Fruit fly (Drosophila melanogaster) whole organism, embryonic: Measurements from ENCODE around the gene CG33286.
A peak's percentile ranks its signal among the peaks of the same experiment; 100 is the strongest.

ENCODE experiments used
- Antp ChIP-seq: fragments of 200-800 bp; sonication (Bioruptor generic); optimal IDR thresholded peaks from 3 replicates; lab custom pipeline; 2016; ENCODE audit warnings: missing biosample characterization, missing genetic modification characterization
- Asciz ChIP-seq: fragments of 200-800 bp; sonication (Bioruptor generic); optimal IDR thresholded peaks from 2 replicates; lab custom pipeline; 2017; ENCODE audit warnings: missing biosample characterization, mild to moderate bottlenecking, missing genetic modification characterization, missing genetic modification reagents
- CG10565 ChIP-seq: fragments of 200-800 bp; sonication (Bioruptor generic); optimal IDR thresholded peaks from 3 replicates; lab custom pipeline; 2016; ENCODE audit warnings: missing biosample characterization, mild to moderate bottlenecking, missing genetic modification characterization
- CG13894 ChIP-seq: fragments of 200-800 bp; sonication (Bioruptor generic); optimal IDR thresholded peaks from 3 replicates; lab custom pipeline; 2018; ENCODE audit warnings: missing biosample characterization, mild to moderate bottlenecking, missing genetic modification characterization, moderate library complexity
- CG14014 ChIP-seq: fragments of 200-800 bp; sonication (Bioruptor generic); IDR thresholded peaks from 2 replicates; pipeline ENCODE4 v1.3.6; 2022; ENCODE audit warnings: missing biosample characterization, missing genetic modification characterization
- CG14441 ChIP-seq: fragments of 200-800 bp; sonication (Bioruptor generic); IDR thresholded peaks from 2 replicates; pipeline ENCODE4 v1.3.6; 2022; ENCODE audit warnings: missing biosample characterization, missing genetic modification characterization
- CG15479 ChIP-seq: fragments of 200-800 bp; sonication (Bioruptor generic); optimal IDR thresholded peaks from 3 replicates; lab custom pipeline; 2019; ENCODE audit warnings: missing biosample characterization, mild to moderate bottlenecking, missing genetic modification characterization, moderate library complexity
- CG15696 ChIP-seq: fragments of 200-800 bp; sonication (Bioruptor generic); optimal IDR thresholded peaks from 2 replicates; lab custom pipeline; 2019; ENCODE audit warnings: missing biosample characterization, mild to moderate bottlenecking, missing genetic modification characterization, moderate library complexity
- CG16815 ChIP-seq: fragments of 200-800 bp; sonication (Bioruptor generic); optimal IDR thresholded peaks from 3 replicates; lab custom pipeline; 2017; ENCODE audit warnings: missing biosample characterization, mild to moderate bottlenecking, missing genetic modification characterization
- CG18619 ChIP-seq: fragments of 200-800 bp; sonication (Bioruptor generic); optimal IDR thresholded peaks from 3 replicates; lab custom pipeline; 2017; ENCODE audit warnings: missing biosample characterization, mild to moderate bottlenecking, missing genetic modification characterization
- CG30431 ChIP-seq: fragments of 200-800 bp; sonication (Bioruptor generic); optimal IDR thresholded peaks from 2 replicates; lab custom pipeline; 2017; ENCODE audit warnings: missing biosample characterization, missing genetic modification characterization
- CG31388 ChIP-seq: fragments of 200-800 bp; sonication (Bioruptor generic); optimal IDR thresholded peaks from 2 replicates; lab custom pipeline; 2016; ENCODE audit warnings: missing biosample characterization, missing genetic modification characterization
- CG3407 ChIP-seq: fragments of 200-800 bp; sonication (Bioruptor generic); optimal IDR thresholded peaks from 2 replicates; lab custom pipeline; 2018; ENCODE audit warnings: missing biosample characterization, mild to moderate bottlenecking, missing genetic modification characterization
- CG3726 ChIP-seq: fragments of 200-800 bp; sonication (Bioruptor generic); IDR thresholded peaks from 3 replicates; pipeline ENCODE4, ENCODE4 v1.3.6; 2022; ENCODE audit warnings: missing biosample characterization, missing genetic modification characterization
- CG42726 ChIP-seq: fragments of 200-800 bp; sonication (Bioruptor generic); IDR thresholded peaks from 2 replicates; pipeline ENCODE4 v1.3.6; 2022; ENCODE audit warnings: missing biosample characterization, missing genetic modification characterization; ENCODE audit not compliant: partially characterized antibody
- CG4424 ChIP-seq: fragments of 200-800 bp; sonication (Bioruptor generic); optimal IDR thresholded peaks from 3 replicates; lab custom pipeline; 2016; ENCODE audit warnings: missing biosample characterization, missing genetic modification characterization
- CG6272 ChIP-seq: fragments of 200-800 bp; sonication (Bioruptor generic); IDR thresholded peaks from 2 replicates; pipeline ENCODE4 v1.3.6; 2022; ENCODE audit warnings: missing biosample characterization, missing genetic modification characterization
- CG7839 ChIP-seq: fragments of 200-800 bp; sonication (Bioruptor generic); optimal IDR thresholded peaks from 3 replicates; lab custom pipeline; 2018; ENCODE audit warnings: missing biosample characterization, mild to moderate bottlenecking, missing genetic modification characterization, moderate library complexity
- CG8089 ChIP-seq: fragments of 200-800 bp; sonication (Bioruptor generic); optimal IDR thresholded peaks from 3 replicates; lab custom pipeline; 2016; ENCODE audit warnings: missing biosample characterization, missing genetic modification characterization
- Doc3 ChIP-seq: fragments of 200-800 bp; sonication (Bioruptor generic); IDR thresholded peaks from 3 replicates; pipeline ENCODE4 v1.3.6; 2022; ENCODE audit warnings: missing biosample characterization, missing genetic modification characterization; ENCODE audit not compliant: partially characterized antibody
- Gsc ChIP-seq: fragments of 200-800 bp; sonication (Bioruptor generic); IDR thresholded peaks from 2 replicates; pipeline ENCODE4 v1.3.6; 2022; ENCODE audit warnings: missing biosample characterization, missing genetic modification characterization
- H15 ChIP-seq: fragments of 200-800 bp; sonication (Bioruptor generic); IDR thresholded peaks from 3 replicates; pipeline ENCODE4 v1.3.6; 2022; ENCODE audit warnings: missing biosample characterization, missing genetic modification characterization
- HHEX ChIP-seq: fragments of 200-800 bp; sonication (Bioruptor generic); optimal IDR thresholded peaks from 3 replicates; lab custom pipeline; 2017; ENCODE audit warnings: missing biosample characterization, mild to moderate bottlenecking, missing genetic modification characterization, missing genetic modification reagents
- HLH3B ChIP-seq: fragments of 200-800 bp; sonication (Bioruptor generic); IDR thresholded peaks from 2 replicates; pipeline ENCODE4 v1.3.6; 2022; ENCODE audit warnings: missing biosample characterization, missing genetic modification characterization
- Lim3 ChIP-seq: fragments of 200-800 bp; sonication (Bioruptor generic); IDR thresholded peaks from 2 replicates; pipeline ENCODE4 v1.3.6; 2022; ENCODE audit warnings: missing biosample characterization, missing genetic modification characterization
- Med ChIP-seq: fragments of 200-800 bp; sonication (Bioruptor generic); peaks from one replicate; lab custom pipeline; 2016; ENCODE audit warnings: missing biosample characterization, missing genetic modification characterization, mild to moderate bottlenecking, inconsistent platforms, moderate library complexity
- Meics ChIP-seq: fragments of 200-800 bp; sonication (Bioruptor generic); optimal IDR thresholded peaks from 2 replicates; lab custom pipeline; 2017; ENCODE audit warnings: missing biosample characterization, mild to moderate bottlenecking, missing genetic modification characterization
- Scr ChIP-seq: fragments of 200-800 bp; sonication (Bioruptor generic); IDR thresholded peaks from 2 replicates; pipeline ENCODE4 v1.3.6; 2022; ENCODE audit warnings: missing biosample characterization, missing genetic modification characterization; ENCODE audit not compliant: partially characterized antibody
- Six4 ChIP-seq: fragments of 200-800 bp; sonication (Bioruptor generic); optimal IDR thresholded peaks from 2 replicates; lab custom pipeline; 2016; ENCODE audit warnings: missing biosample characterization, missing genetic modification characterization
- Sox100B ChIP-seq: fragments of 200-800 bp; sonication (Bioruptor generic); optimal IDR thresholded peaks from 3 replicates; lab custom pipeline; 2018; ENCODE audit warnings: missing biosample characterization, mild to moderate bottlenecking, missing genetic modification characterization
- Trl ChIP-seq, 3 experiments: fragments of >200 bp in 2 of 3; fragments of 200-800 bp in 1 of 3; sonication (Bioruptor generic) in 1 of 3; optimal IDR thresholded peaks; 2 replicates in 1 of 3; 3 replicates in 2 of 3; lab custom pipeline; 2016 to 2017; ENCODE audit warnings: missing biosample characterization in 1 of 3, missing genetic modification characterization in 1 of 3
- Xrp1 ChIP-seq: fragments of 200-800 bp; sonication (Bioruptor generic); IDR thresholded peaks from 2 replicates; pipeline ENCODE4 v1.3.6; 2022; ENCODE audit warnings: missing biosample characterization, missing genetic modification characterization
- al ChIP-seq: fragments of 200-800 bp; sonication (Bioruptor generic); IDR thresholded peaks from 2 replicates; pipeline ENCODE4 v1.3.6; 2022; ENCODE audit warnings: missing biosample characterization, missing genetic modification characterization
- ara ChIP-seq: fragments of 200-800 bp; sonication (Bioruptor generic); IDR thresholded peaks from 2 replicates; pipeline ENCODE4 v1.3.6; 2022; ENCODE audit warnings: missing biosample characterization, missing genetic modification characterization
- btn ChIP-seq: fragments of 200-800 bp; sonication (Bioruptor generic); optimal IDR thresholded peaks from 2 replicates; lab custom pipeline; 2016; ENCODE audit warnings: missing biosample characterization, missing genetic modification characterization
- chif ChIP-seq, 2 experiments: fragments of 200-800 bp; sonication (Bioruptor generic); optimal IDR thresholded peaks; 3 replicates each; lab custom pipeline; 2016; ENCODE audit warnings: missing biosample characterization in 2 of 2, missing genetic modification characterization in 2 of 2
- croc ChIP-seq: fragments of 200-800 bp; sonication (Bioruptor generic); conservative IDR thresholded peaks from 3 replicates; pipeline ENCODE4 v1.3.6; 2022; ENCODE audit warnings: missing biosample characterization, missing genetic modification characterization
- dpn ChIP-seq, 2 experiments: fragments of 200-800 bp; sonication (Bioruptor generic); optimal IDR thresholded peaks; 3 replicates each; lab custom pipeline; 2016; ENCODE audit warnings: missing biosample characterization in 2 of 2, missing genetic modification characterization in 2 of 2
- fd96Cb ChIP-seq: fragments of 200-800 bp; sonication (Bioruptor generic); optimal IDR thresholded peaks from 2 replicates; lab custom pipeline; 2018; ENCODE audit warnings: missing biosample characterization, mild to moderate bottlenecking, missing genetic modification characterization, moderate library complexity
- gfzf ChIP-seq: fragments of 200-800 bp; sonication (Bioruptor generic); optimal IDR thresholded peaks from 2 replicates; lab custom pipeline; 2016; ENCODE audit warnings: missing biosample characterization, mild to moderate bottlenecking, missing genetic modification characterization, moderate library complexity
- gsb-n ChIP-seq: fragments of 200-800 bp; sonication (Bioruptor generic); optimal IDR thresholded peaks from 3 replicates; lab custom pipeline; 2018; ENCODE audit warnings: missing biosample characterization, mild to moderate bottlenecking, missing genetic modification characterization
- kay ChIP-seq: fragments of 200-800 bp; sonication (Bioruptor generic); optimal IDR thresholded peaks from 2 replicates; lab custom pipeline; 2016; ENCODE audit warnings: missing biosample characterization, missing genetic modification characterization
- lab ChIP-seq: fragments of 200-800 bp; sonication (Bioruptor generic); optimal IDR thresholded peaks from 3 replicates; lab custom pipeline; 2017; ENCODE audit warnings: missing biosample characterization, missing genetic modification characterization, mild to moderate bottlenecking, moderate library complexity, missing genetic modification reagents
- lilli ChIP-seq: fragments of 200-800 bp; sonication (Bioruptor generic); optimal IDR thresholded peaks from 3 replicates; lab custom pipeline; 2016; ENCODE audit warnings: missing biosample characterization, missing genetic modification characterization
- otp ChIP-seq: fragments of 200-800 bp; sonication (Bioruptor generic); IDR thresholded peaks from 3 replicates; pipeline ENCODE4, ENCODE4 v1.3.6; 2022; ENCODE audit warnings: missing biosample characterization, missing genetic modification characterization
- pfk ChIP-seq: fragments of 200-800 bp; sonication (Bioruptor generic); optimal IDR thresholded peaks from 2 replicates; lab custom pipeline; 2018; ENCODE audit warnings: missing biosample characterization, mild to moderate bottlenecking, missing genetic modification characterization, moderate library complexity
- ranshi ChIP-seq: fragments of 200-800 bp; sonication (Bioruptor generic); IDR thresholded peaks from 2 replicates; pipeline ENCODE4 v1.3.6; 2022; ENCODE audit warnings: missing biosample characterization, missing genetic modification characterization
- sna ChIP-seq: fragments of 200-800 bp; sonication (Bioruptor generic); IDR thresholded peaks from 2 replicates; pipeline ENCODE4 v1.3.6; 2022; ENCODE audit warnings: missing biosample characterization, missing genetic modification characterization; ENCODE audit not compliant: partially characterized antibody
- stwl ChIP-seq: fragments of 200-800 bp; sonication (Bioruptor generic); optimal IDR thresholded peaks from 3 replicates; lab custom pipeline; 2018; ENCODE audit warnings: missing biosample characterization, mild to moderate bottlenecking, missing genetic modification characterization, moderate library complexity
- tap ChIP-seq: fragments of 200-800 bp; optimal IDR thresholded peaks from 3 replicates; lab custom pipeline; 2019; ENCODE audit warnings: missing biosample characterization, mild to moderate bottlenecking, missing genetic modification characterization, moderate library complexity
- tgo ChIP-seq: fragments of 200-800 bp; sonication (Bioruptor generic); IDR thresholded peaks from 3 replicates; pipeline ENCODE4 v1.3.6; 2022; ENCODE audit warnings: missing biosample characterization, missing genetic modification characterization

CG33286 gene

DNA sequence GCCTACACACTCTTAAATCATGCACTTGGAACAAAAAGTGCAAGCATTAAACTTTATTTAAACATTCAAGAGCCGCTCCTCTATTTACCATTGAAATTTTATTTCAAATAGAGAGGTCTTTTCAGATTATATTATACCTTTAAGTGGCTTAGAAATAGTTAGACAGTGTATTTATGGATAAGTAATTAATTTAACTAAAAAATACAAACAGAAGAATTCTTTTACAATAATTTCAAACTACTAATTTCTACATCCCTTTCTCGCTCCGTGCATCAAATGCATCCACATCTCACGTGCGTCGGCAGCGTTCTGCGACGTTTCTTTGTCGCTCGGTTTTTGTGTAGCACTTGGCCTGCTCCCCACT lies 24.4 kb downstream of the CG33286 start (continued):
- TF ChIP-seq Antp (GFP tag; lab: Kevin White, UChicago) (no peak), Xrp1 (GFP tag; lab: Robert Waterston, UW) (peak; percentile 76), ranshi (no peak; the same call in 1 of the 2 replicates), croc (GFP tag; lab: Robert Waterston, UW) (peak; percentile 66), CG15696 (peak; percentile 52), CG14014 (GFP tag; lab: Robert Waterston, UW) (no peak), Med (no peak), ara (GFP tag; lab: Robert Waterston, UW) (no peak), CG3407 (GFP tag; lab: Kevin White, UChicago) (peak; percentile 77), H15 (GFP tag; lab: Robert Waterston, UW) (peak; percentile 71), CG14441 (GFP tag; lab: Robert Waterston, UW) (no peak), Doc3 (no peak), stwl (tag; lab: Kevin White, UChicago) (no peak), CG18619 (GFP tag; lab: Kevin White, UChicago) (peak; percentile 48), Sox100B (GFP tag; lab: Kevin White, UChicago) (peak; percentile 82), CG3726 (GFP tag; lab: Robert Waterston, UW) (no peak), CG15479 (GFP tag; lab: Kevin White, UChicago) (no peak), gsb-n (tag; lab: Kevin White, UChicago) (peak; percentile 80), CG8089 (peak; percentile 18), CG42726 (no peak), lab (GFP tag; lab: Kevin White, UChicago) (peak; percentile 52), HHEX (peak; percentile 13), CG6272 (GFP tag; lab: Robert Waterston, UW) (no peak), pfk (GFP tag; lab: Kevin White, UChicago) (no peak), al (GFP tag; lab: Robert Waterston, UW) (no peak), CG13894 (tag; lab: Kevin White, UChicago) (no peak), gfzf (GFP tag; lab: Kevin White, UChicago) (no peak), HLH3B (GFP tag; lab: Robert Waterston, UW) (peak; percentile 58; the same call in 1 of the 2 replicates), CG10565 (no peak), Gsc (no peak), CG31388 (GFP tag; lab: Kevin White, UChicago) (no peak), Lim3 (GFP tag; lab: Robert Waterston, UW) (no peak), fd96Cb (tag; lab: Kevin White, UChicago) (peak; percentile 74), CG4424 (GFP tag; lab: Kevin White, UChicago) (peak; percentile 69), Asciz (peak; percentile 78), otp (no peak), chif (GFP tag; optimal IDR thresholded peaks at IDR 0.05; lab: Kevin White, UChicago) (peak; percentile 45 to 53), kay (GFP tag; lab: Kevin White, UChicago) (peak; percentile 2), tap (tag; lab: Kevin White, UChicago) (peak; percentile 64), Meics (GFP tag; lab: Kevin White, UChicago) (no peak), lilli (GFP tag; lab: Kevin White, UChicago) (peak; percentile 21), btn (GFP tag; lab: Kevin White, UChicago) (no peak), Scr (GFP tag; lab: Robert Waterston, UW) (no peak), dpn (GFP tag; optimal IDR thresholded peaks at IDR 0.05; lab: Kevin White, UChicago) (peak; percentile 18 to 59), CG16815 (no peak), Six4 (GFP tag; lab: Kevin White, UChicago) (peak; percentile 51), tgo (GFP tag; lab: Robert Waterston, UW) (peak; percentile 37; the same call in 2 of the 3 replicates), Trl (optimal IDR thresholded peaks at IDR 0.05; lab: Kevin White, UChicago) (no peak), Trl (GFP tag; optimal IDR thresholded peaks at IDR 0.05; lab: Kevin White, UChicago) (no peak), CG7839 (tag; lab: Kevin White, UChicago) (peak; percentile 75), CG30431 (GFP tag; lab: Kevin White, UChicago) (peak; percentile 49), sna (GFP tag; lab: Robert Waterston, UW) (no peak)
